Worm (Caenorhabditis elegans) whole organism, L3 larva: Measurements from ENCODE around the gene psd-1.

Experiments used
- ama-1 ChIP-seq: fragments of 150-350 bp; optimal IDR thresholded peaks from 2 replicates; lab custom pipeline; 2018
- ceh-9 ChIP-seq: sonication (generic microtip); optimal IDR thresholded peaks from 2 replicates; lab custom pipeline; 2018; ENCODE audit warnings: missing biosample characterization, missing genetic modification characterization
- lin-39 ChIP-seq: fragments of 150-350 bp; optimal IDR thresholded peaks from 2 replicates; lab custom pipeline; 2018; ENCODE audit warnings: missing biosample characterization, missing genetic modification reagents, missing genetic modification characterization
- nfya-1 ChIP-seq: sonication (generic microtip); optimal IDR thresholded peaks from 2 replicates; lab custom pipeline; 2017; ENCODE audit warnings: missing genetic modification characterization, mild to moderate bottlenecking, missing compliant biosample characterization, antibody characterized with exemption, moderate library complexity; ENCODE audit not compliant: insufficient read depth
- zag-1 ChIP-seq: fragments of 150-350 bp; optimal IDR thresholded peaks from 2 replicates; lab custom pipeline; 2014; ENCODE audit warnings: missing biosample characterization, missing genetic modification characterization

ce11 chrIII:7258931-7259330 lies 16.3 kb downstream of the psd-1 start, which contains the start of gene B0361.4:
- TF ChIP-seq ama-1 (lab: Kevin White, UChicago) (no peak), zag-1 (tag; lab: Kevin White, UChicago) (no peak), lin-39 (no peak), nfya-1 (tag; lab: Kevin White, UChicago) (no peak), ceh-9 (tag; lab: Kevin White, UChicago) (no peak)
